Worm (Caenorhabditis elegans) whole organism, L4 larva: ENCODE measurements around the gene nish-1.

Source experiments
- R02D3.7 ChIP-seq: fragments of 150-350 bp; sonication (generic microtip); optimal IDR thresholded peaks from 3 replicates; lab custom pipeline; 2014; ENCODE audit warnings: missing biosample characterization, missing genetic modification characterization
- ZK546.5 ChIP-seq, 2 experiments: sonication (generic microtip); optimal IDR thresholded peaks; 2 replicates each; lab custom pipeline; 2017; ENCODE audit warnings: missing biosample characterization in 2 of 2, missing genetic modification characterization in 2 of 2
- dve-1 ChIP-seq: sonication (generic microtip); optimal IDR thresholded peaks from 2 replicates; lab custom pipeline; 2017; ENCODE audit warnings: antibody characterized with exemption, mild to moderate bottlenecking, missing genetic modification characterization, missing compliant biosample characterization; ENCODE audit not compliant: insufficient read depth
- madf-5 ChIP-seq, 2 experiments: fragments of 200-800 bp; sonication (Bioruptor generic); IDR thresholded peaks; 2 replicates each; pipeline ENCODE4 v1.3.6; 2022; ENCODE audit warnings: missing compliant biosample characterization in 2 of 2, missing genetic modification characterization in 2 of 2
- nhr-10 ChIP-seq: fragments of 150-350 bp; optimal IDR thresholded peaks from 2 replicates; lab custom pipeline; 2014; ENCODE audit warnings: missing biosample characterization, missing genetic modification characterization
- nhr-111 ChIP-seq: fragments of 200-800 bp; sonication (Bioruptor generic); optimal IDR thresholded peaks from 2 replicates; lab custom pipeline; 2018; ENCODE audit warnings: mild to moderate bottlenecking, missing genetic modification characterization, missing compliant biosample characterization
- pha-4 ChIP-seq, 2 experiments: fragments of 150-350 bp in 1 of 2; fragments of 200-800 bp in 1 of 2; sonication (Bioruptor generic) in 1 of 2; IDR thresholded peaks in 1 of 2; optimal IDR thresholded peaks in 1 of 2; 2 replicates each; pipeline versions ENCODE4 v1.3.6 to Lab custom; 2014 to 2022; ENCODE audit warnings: missing genetic modification characterization in 2 of 2, missing genetic modification reagents in 2 of 2, missing biosample characterization in 1 of 2, missing compliant biosample characterization in 1 of 2
- unc-39 ChIP-seq: sonication (generic microtip); optimal IDR thresholded peaks from 2 replicates; lab custom pipeline; 2017; ENCODE audit warnings: missing biosample characterization, missing genetic modification characterization
- zag-1 ChIP-seq: fragments of 150-350 bp; optimal IDR thresholded peaks from 2 replicates; lab custom pipeline; 2014; ENCODE audit warnings: missing biosample characterization, missing genetic modification characterization
- zfp-2 ChIP-seq: sonication (generic microtip); optimal IDR thresholded peaks from 2 replicates; lab custom pipeline; 2016; ENCODE audit warnings: mild to moderate bottlenecking, missing genetic modification characterization, missing compliant biosample characterization

ce11 chrIV:10899091-10899490 lies 35.0 kb downstream of the nish-1 start, which contains the start of the genes F13E9.9 and F13E9.19:
- TF ChIP-seq zfp-2 (tag; lab: Kevin White, UChicago) (no peak), nhr-111 (GFP tag; lab: Kevin White, UChicago) (no peak), zag-1 (tag; lab: Kevin White, UChicago) (no peak), ZK546.5 (tag; optimal IDR thresholded peaks at IDR 0.05; lab: Kevin White, UChicago) (no peak), R02D3.7 (tag; lab: Kevin White, UChicago) (no peak), dve-1 (tag; lab: Kevin White, UChicago) (no peak), madf-5 (GFP tag; IDR thresholded peaks at IDR 0.05; lab: Robert Waterston, UW) (no peak), nhr-10 (tag; lab: Kevin White, UChicago) (no peak), pha-4 (GFP tag; IDR thresholded peaks at IDR 0.05; lab: Robert Waterston, UW) (no peak), pha-4 (tag; optimal IDR thresholded peaks at IDR 0.05; lab: Kevin White, UChicago) (no peak), unc-39 (tag; lab: Kevin White, UChicago) (no peak)
